Fruit fly (Drosophila melanogaster) whole organism, embryonic: ENCODE results near the gene MTPAP.

Experiments
- Bdp1 ChIP-seq: fragments of 200-800 bp; sonication (Bioruptor generic); optimal IDR thresholded peaks from 3 replicates; lab custom pipeline; 2016; ENCODE audit warnings: missing biosample characterization, missing genetic modification characterization
- CG10274 ChIP-seq: fragments of 200-800 bp; sonication (Bioruptor generic); optimal IDR thresholded peaks from 3 replicates; lab custom pipeline; 2017; ENCODE audit warnings: missing biosample characterization, mild to moderate bottlenecking, missing genetic modification characterization
- CG10654 ChIP-seq: fragments of 200-800 bp; sonication (Bioruptor generic); optimal IDR thresholded peaks from 2 replicates; lab custom pipeline; 2016; ENCODE audit warnings: missing biosample characterization, missing genetic modification characterization
- CG11723 ChIP-seq: fragments of 200-800 bp; sonication (Bioruptor generic); optimal IDR thresholded peaks from 2 replicates; lab custom pipeline; 2017; ENCODE audit warnings: missing biosample characterization, mild to moderate bottlenecking, missing genetic modification characterization
- CG12659 ChIP-seq: fragments of 200-800 bp; sonication (Bioruptor generic); optimal IDR thresholded peaks from 3 replicates; lab custom pipeline; 2017; ENCODE audit warnings: mild to moderate bottlenecking, missing biosample characterization, missing genetic modification reagents, missing genetic modification characterization
- CG13287 ChIP-seq: fragments of 200-800 bp; sonication (Bioruptor generic); IDR thresholded peaks from 2 replicates; pipeline ENCODE4 v1.3.6; 2022; ENCODE audit warnings: missing biosample characterization, missing genetic modification characterization; ENCODE audit not compliant: partially characterized antibody
- CG18262 ChIP-seq: fragments of 200-800 bp; optimal IDR thresholded peaks from 3 replicates; lab custom pipeline; 2019; ENCODE audit warnings: missing biosample characterization, mild to moderate bottlenecking, missing genetic modification characterization, moderate library complexity
- CG1832 ChIP-seq: fragments of 200-800 bp; sonication (Bioruptor generic); optimal IDR thresholded peaks from 2 replicates; lab custom pipeline; 2017; ENCODE audit warnings: missing biosample characterization, mild to moderate bottlenecking, missing genetic modification characterization, inconsistent platforms
- CG18476 ChIP-seq: fragments of 200-800 bp; sonication (Bioruptor generic); optimal IDR thresholded peaks from 2 replicates; lab custom pipeline; 2016; ENCODE audit warnings: missing biosample characterization, mild to moderate bottlenecking, missing genetic modification characterization
- CG2116 ChIP-seq: fragments of 200-800 bp; sonication (Bioruptor generic); optimal IDR thresholded peaks from 3 replicates; lab custom pipeline; 2018; ENCODE audit warnings: missing biosample characterization, mild to moderate bottlenecking, missing genetic modification characterization
- CG2202 ChIP-seq: fragments of 200-800 bp; sonication (Bioruptor generic); optimal IDR thresholded peaks from 2 replicates; lab custom pipeline; 2018; ENCODE audit warnings: missing biosample characterization, mild to moderate bottlenecking, missing genetic modification characterization
- CG2889 ChIP-seq: fragments of 200-800 bp; sonication (Bioruptor generic); IDR thresholded peaks from 3 replicates; pipeline ENCODE4 v1.3.6; 2022; ENCODE audit warnings: missing biosample characterization, missing genetic modification characterization
- CG34376 ChIP-seq: fragments of 200-800 bp; sonication (Bioruptor generic); optimal IDR thresholded peaks from 2 replicates; lab custom pipeline; 2018; ENCODE audit warnings: missing biosample characterization, mild to moderate bottlenecking, missing genetic modification characterization
- CG4360 ChIP-seq: fragments of 200-800 bp; sonication (Bioruptor generic); IDR thresholded peaks from 2 replicates; pipeline ENCODE4 v1.3.6; 2022; ENCODE audit warnings: missing biosample characterization, missing genetic modification characterization
- CG4404 ChIP-seq: fragments of 200-800 bp; sonication (Bioruptor generic); IDR thresholded peaks from 2 replicates; pipeline ENCODE4 v1.3.6; 2022; ENCODE audit warnings: missing biosample characterization, missing genetic modification characterization
- CG4424 ChIP-seq: fragments of 200-800 bp; sonication (Bioruptor generic); optimal IDR thresholded peaks from 3 replicates; lab custom pipeline; 2016; ENCODE audit warnings: missing biosample characterization, missing genetic modification characterization
- CG5245 ChIP-seq: fragments of 200-800 bp; sonication (Bioruptor generic); optimal IDR thresholded peaks from 3 replicates; lab custom pipeline; 2016; ENCODE audit warnings: missing biosample characterization, missing genetic modification characterization
- CG8290 ChIP-seq, 3 experiments: fragments of 200-800 bp; sonication (Bioruptor generic); optimal IDR thresholded peaks; 2 replicates each; lab custom pipeline; 2016 to 2019; ENCODE audit warnings: missing biosample characterization in 3 of 3, missing genetic modification characterization in 3 of 3, mild to moderate bottlenecking in 2 of 3, moderate library complexity in 1 of 3
- Elba2 ChIP-seq: fragments of 200-800 bp; sonication (Bioruptor generic); optimal IDR thresholded peaks from 3 replicates; lab custom pipeline; 2016; ENCODE audit warnings: missing biosample characterization, missing genetic modification characterization
- Fer1 ChIP-seq: fragments of 200-800 bp; sonication (Bioruptor generic); optimal IDR thresholded peaks from 2 replicates; lab custom pipeline; 2017; ENCODE audit warnings: missing biosample characterization, mild to moderate bottlenecking, missing genetic modification characterization
- H15 ChIP-seq: fragments of 200-800 bp; sonication (Bioruptor generic); IDR thresholded peaks from 3 replicates; pipeline ENCODE4 v1.3.6; 2022; ENCODE audit warnings: missing biosample characterization, missing genetic modification characterization
- Hr51 ChIP-seq, 2 experiments: fragments of 200-800 bp; sonication (Bioruptor generic); optimal IDR thresholded peaks; 2 replicates in 1 of 2; 3 replicates in 1 of 2; lab custom pipeline; 2016 to 2018; ENCODE audit warnings: missing biosample characterization in 2 of 2, missing genetic modification characterization in 2 of 2, mild to moderate bottlenecking in 1 of 2, moderate library complexity in 1 of 2
- MESR4 ChIP-seq: fragments of 200-800 bp; sonication (Bioruptor generic); optimal IDR thresholded peaks from 2 replicates; lab custom pipeline; 2018; ENCODE audit warnings: missing biosample characterization, mild to moderate bottlenecking, missing genetic modification characterization, moderate library complexity
- Med ChIP-seq: fragments of 200-800 bp; sonication (Bioruptor generic); peaks from one replicate; lab custom pipeline; 2016; ENCODE audit warnings: missing biosample characterization, missing genetic modification characterization, mild to moderate bottlenecking, inconsistent platforms, moderate library complexity
- Scr ChIP-seq: fragments of 200-800 bp; sonication (Bioruptor generic); IDR thresholded peaks from 2 replicates; pipeline ENCODE4 v1.3.6; 2022; ENCODE audit warnings: missing biosample characterization, missing genetic modification characterization; ENCODE audit not compliant: partially characterized antibody
- Trl ChIP-seq, 3 experiments: fragments of >200 bp in 2 of 3; fragments of 200-800 bp in 1 of 3; sonication (Bioruptor generic) in 1 of 3; optimal IDR thresholded peaks; 2 replicates in 1 of 3; 3 replicates in 2 of 3; lab custom pipeline; 2016 to 2017; ENCODE audit warnings: missing biosample characterization in 1 of 3, missing genetic modification characterization in 1 of 3
- ab ChIP-seq: fragments of 200-800 bp; sonication (Bioruptor generic); optimal IDR thresholded peaks from 2 replicates; lab custom pipeline; 2016; ENCODE audit warnings: missing biosample characterization, missing genetic modification characterization
- ac ChIP-seq: fragments of 200-800 bp; sonication (Bioruptor generic); optimal IDR thresholded peaks from 3 replicates; lab custom pipeline; 2017; ENCODE audit warnings: missing biosample characterization, mild to moderate bottlenecking, missing genetic modification characterization
- da ChIP-seq: fragments of 200-800 bp; sonication (Bioruptor generic); optimal IDR thresholded peaks from 2 replicates; lab custom pipeline; 2016; ENCODE audit warnings: missing biosample characterization, missing genetic modification characterization
- ewg ChIP-seq: fragments of 200-800 bp; sonication (Bioruptor generic); optimal IDR thresholded peaks from 3 replicates; lab custom pipeline; 2017; ENCODE audit warnings: mild to moderate bottlenecking, missing biosample characterization, missing genetic modification reagents, missing genetic modification characterization
- exex ChIP-seq: fragments of 200-800 bp; sonication (Bioruptor generic); optimal IDR thresholded peaks from 4 replicates; lab custom pipeline; 2018; ENCODE audit warnings: missing biosample characterization, mild to moderate bottlenecking, missing genetic modification characterization, moderate library complexity
- fd96Cb ChIP-seq: fragments of 200-800 bp; sonication (Bioruptor generic); optimal IDR thresholded peaks from 2 replicates; lab custom pipeline; 2018; ENCODE audit warnings: missing biosample characterization, mild to moderate bottlenecking, missing genetic modification characterization, moderate library complexity
- fru ChIP-seq: fragments of >200 bp; optimal IDR thresholded peaks from 2 replicates; lab custom pipeline; 2017
- gcm ChIP-seq: fragments of 200-800 bp; sonication (Bioruptor generic); optimal IDR thresholded peaks from 2 replicates; lab custom pipeline; 2019; ENCODE audit warnings: missing biosample characterization, mild to moderate bottlenecking, missing genetic modification characterization, moderate library complexity
- gfzf ChIP-seq: fragments of 200-800 bp; sonication (Bioruptor generic); optimal IDR thresholded peaks from 2 replicates; lab custom pipeline; 2016; ENCODE audit warnings: missing biosample characterization, mild to moderate bottlenecking, missing genetic modification characterization, moderate library complexity
- hb ChIP-seq: fragments of 200-800 bp; sonication (Bioruptor generic); IDR thresholded peaks from 3 replicates; pipeline ENCODE4 v1.3.6; 2022; ENCODE audit warnings: missing biosample characterization, missing genetic modification characterization; ENCODE audit not compliant: partially characterized antibody
- hth ChIP-seq: fragments of >200 bp; optimal IDR thresholded peaks from 2 replicates; lab custom pipeline; 2017; ENCODE audit warnings: inconsistent platforms
- nerfin-2 ChIP-seq: fragments of 200-800 bp; sonication (Bioruptor generic); IDR thresholded peaks from 2 replicates; pipeline ENCODE4 v1.3.6; 2022; ENCODE audit warnings: missing biosample characterization, missing genetic modification characterization; ENCODE audit not compliant: partially characterized antibody
- sc ChIP-seq, 3 experiments: fragments of >200 bp in 2 of 3; fragments of 200-800 bp in 1 of 3; sonication (Bioruptor generic) in 1 of 3; optimal IDR thresholded peaks; 2 replicates in 2 of 3; 3 replicates in 1 of 3; lab custom pipeline; 2017; ENCODE audit warnings: mild to moderate bottlenecking in 1 of 3, missing biosample characterization in 1 of 3, missing genetic modification characterization in 1 of 3, missing genetic modification reagents in 1 of 3
- sens-2 ChIP-seq: fragments of 200-800 bp; sonication (Bioruptor generic); IDR thresholded peaks from 2 replicates; pipeline ENCODE4 v1.3.6; 2022; ENCODE audit warnings: missing biosample characterization, missing genetic modification characterization
- seq ChIP-seq: fragments of 200-800 bp; sonication (Bioruptor generic); IDR thresholded peaks from 2 replicates; pipeline ENCODE4 v1.3.6; 2022; ENCODE audit warnings: missing biosample characterization, missing genetic modification characterization
- slou ChIP-seq: fragments of 200-800 bp; sonication (Bioruptor generic); optimal IDR thresholded peaks from 3 replicates; lab custom pipeline; 2016; ENCODE audit warnings: missing biosample characterization, missing genetic modification characterization
- tap ChIP-seq: fragments of 200-800 bp; optimal IDR thresholded peaks from 3 replicates; lab custom pipeline; 2019; ENCODE audit warnings: missing biosample characterization, mild to moderate bottlenecking, missing genetic modification characterization, moderate library complexity
- twi ChIP-seq: fragments of 200-800 bp; optimal IDR thresholded peaks from 2 replicates; lab custom pipeline; 2019; ENCODE audit warnings: missing biosample characterization, mild to moderate bottlenecking, missing genetic modification characterization, moderate library complexity
- wdn ChIP-seq: fragments of 200-800 bp; sonication (Bioruptor generic); IDR thresholded peaks from 2 replicates; pipeline ENCODE4 v1.3.6; 2022; ENCODE audit warnings: missing biosample characterization, missing genetic modification characterization
- zf30C ChIP-seq: fragments of 200-800 bp; sonication (Bioruptor generic); optimal IDR thresholded peaks from 3 replicates; lab custom pipeline; 2018; ENCODE audit warnings: missing biosample characterization, mild to moderate bottlenecking, missing genetic modification characterization

Gene MTPAP

DNA sequence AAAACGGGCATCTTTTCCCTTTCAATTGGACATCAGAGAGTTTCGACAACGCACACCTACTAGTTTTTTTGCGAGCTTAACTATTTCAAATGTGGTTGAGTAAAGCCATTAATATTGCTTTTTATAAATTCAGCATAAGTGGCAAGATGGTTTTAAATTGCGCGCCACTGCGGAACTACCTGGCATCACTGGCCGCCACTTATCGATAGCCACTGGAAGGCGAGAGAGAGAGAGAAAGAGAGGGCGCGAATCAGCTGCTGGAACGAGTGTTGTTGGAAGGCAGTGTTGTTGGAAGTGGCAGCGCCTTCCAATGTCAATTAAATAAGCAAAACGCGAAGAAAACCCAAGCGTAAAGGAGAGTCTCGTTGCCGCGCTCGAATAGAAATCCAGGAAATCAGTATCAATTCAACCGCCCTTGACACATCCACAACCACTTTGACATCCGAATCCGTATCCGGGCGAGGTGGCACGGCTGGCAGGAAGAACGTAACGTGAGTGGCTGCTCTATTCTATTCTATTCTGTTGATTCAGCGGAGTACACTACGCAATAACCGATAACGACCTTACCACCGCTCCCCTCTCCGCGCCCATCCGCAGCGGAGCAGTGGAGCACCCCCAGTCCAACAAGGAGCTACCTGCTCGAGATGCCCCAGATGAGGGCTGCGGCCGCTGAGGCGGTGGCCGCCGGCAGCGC is 26.3 kb upstream of the MTPAP start, which contains the start of gene AMPKalpha (continued):
- TF ChIP-seq CG2116 (peak; percentile 28), sc (optimal IDR thresholded peaks at IDR 0.05; lab: Kevin White, UChicago) (no peak), sc (GFP tag; optimal IDR thresholded peaks at IDR 0.05; lab: Kevin White, UChicago) (no peak), Trl (optimal IDR thresholded peaks at IDR 0.05; lab: Kevin White, UChicago) (peak; percentile 37 to 53), Trl (GFP tag; optimal IDR thresholded peaks at IDR 0.05; lab: Kevin White, UChicago) (no peak), gfzf (peak; percentile 16), Fer1 (GFP tag; lab: Kevin White, UChicago) (peak; percentile 44), sens-2 (GFP tag; lab: Robert Waterston, UW) (no peak), seq (GFP tag; lab: Robert Waterston, UW) (no peak), wdn (GFP tag; lab: Robert Waterston, UW) (no peak), CG5245 (no peak), fru (lab: Kevin White, UChicago) (no peak), twi (tag; lab: Kevin White, UChicago) (no peak), ab (GFP tag; lab: Kevin White, UChicago) (no peak), CG12659 (peak; percentile 7), CG18476 (GFP tag; lab: Kevin White, UChicago) (no peak), zf30C (GFP tag; lab: Kevin White, UChicago) (no peak), Scr (peak; percentile 27; the same call in 1 of the 2 replicates), fd96Cb (tag; lab: Kevin White, UChicago) (no peak), Bdp1 (GFP tag; lab: Kevin White, UChicago) (no peak), CG13287 (GFP tag; lab: Robert Waterston, UW) (peak; percentile 55), exex (tag; lab: Kevin White, UChicago) (peak; percentile 14), ac (GFP tag; lab: Kevin White, UChicago) (no peak), MESR4 (peak; percentile 89), Med (peak; percentile 34), CG1832 (GFP tag; lab: Kevin White, UChicago) (peak; percentile 81), CG2202 (tag; lab: Kevin White, UChicago) (no peak), slou (no peak), CG8290 (GFP tag; optimal IDR thresholded peaks at IDR 0.05; lab: Kevin White, UChicago) (no peak), CG8290 (tag; optimal IDR thresholded peaks at IDR 0.05; lab: Kevin White, UChicago) (peak in 1 of 2 experiments; percentile 27)

DNA sequence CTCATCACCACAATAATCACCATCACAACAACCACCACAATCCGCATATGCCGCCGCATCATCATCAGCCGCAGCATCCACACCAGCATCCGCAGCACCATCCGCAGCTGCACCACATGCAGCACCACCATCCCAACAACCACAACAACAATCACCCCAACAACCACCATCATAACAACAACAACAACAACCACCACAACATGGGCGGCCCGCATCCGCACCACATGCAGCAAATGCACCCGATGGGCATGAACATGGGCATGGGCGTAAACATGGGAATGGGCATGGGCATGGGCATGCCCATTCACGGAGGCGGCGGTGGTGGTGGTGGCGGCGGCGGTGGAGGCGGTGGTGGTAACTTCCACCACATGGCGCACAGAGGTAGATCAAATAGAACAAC is 23.5 kb upstream of the MTPAP start:
- TF ChIP-seq da (GFP tag; lab: Kevin White, UChicago) = no peak
- TF ChIP-seq H15 (GFP tag; lab: Robert Waterston, UW) = no peak
- peak; percentile 70 for TF ChIP-seq gcm
- peak; percentile 54 for TF ChIP-seq CG4360 (GFP tag; lab: Robert Waterston, UW)
- no peak for TF ChIP-seq nerfin-2

DNA sequence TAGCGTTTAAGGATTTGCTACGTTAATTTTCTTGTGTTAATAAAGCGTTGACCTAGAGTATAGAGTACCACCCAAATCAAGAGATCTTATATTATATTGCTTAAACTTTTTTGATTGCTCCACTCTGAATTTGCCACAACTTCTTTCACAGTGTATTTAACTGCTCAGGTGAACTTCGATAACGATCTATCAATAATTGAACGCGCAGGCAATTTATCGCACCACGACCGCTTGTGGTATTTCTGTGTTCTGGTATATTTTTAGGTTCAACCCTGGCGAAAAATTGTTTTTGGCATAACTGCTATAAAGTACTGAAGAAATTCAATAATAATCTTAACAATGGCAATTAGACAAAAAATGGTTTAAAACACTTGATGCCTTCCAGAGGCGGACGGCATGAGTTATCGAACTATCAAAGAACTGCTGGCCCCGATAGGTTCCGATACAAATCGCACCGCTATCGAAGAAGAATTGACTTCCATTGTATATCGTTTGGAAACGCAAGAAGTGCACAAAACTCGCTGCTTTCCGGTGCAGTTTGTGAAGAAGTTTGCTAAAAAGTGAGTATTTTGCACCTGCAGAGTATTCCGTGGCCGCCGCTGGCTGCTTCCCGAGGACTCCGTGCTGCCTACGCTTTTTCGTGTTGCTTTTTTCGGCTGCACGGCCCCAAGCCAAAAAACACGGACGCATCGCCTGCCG is 21.1 kb upstream of the MTPAP start, which contains the start of gene ssx:
ssx (plus strand) TSS at position 477 of the 699 bp plus-strand sequence.
- TF ChIP-seq CG4404 (GFP tag; lab: Robert Waterston, UW) = 0 out of 2 replicates have a peak, but pooled peaks have one; percentile 13
- TF ChIP-seq hth = no peak
- peak; percentile 35 for TF ChIP-seq ewg
- peak; percentile 89 for TF ChIP-seq hb (GFP tag; lab: Robert Waterston, UW)
- TF ChIP-seq CG18476 (GFP tag; lab: Kevin White, UChicago) = no peak
- TF ChIP-seq Scr = peak; percentile 86
- peak in 1 of 2 experiments; percentile 32 for TF ChIP-seq Hr51 (GFP tag; optimal IDR thresholded peaks at IDR 0.05; lab: Kevin White, UChicago)
- TF ChIP-seq CG11723 (GFP tag; lab: Kevin White, UChicago) = peak; percentile 1
- peak; percentile 8 for TF ChIP-seq CG18262 (tag; lab: Kevin White, UChicago)
- TF ChIP-seq CG4424 (GFP tag; lab: Kevin White, UChicago) = peak; percentile 51
- TF ChIP-seq Elba2 (GFP tag; lab: Kevin White, UChicago) = no peak
- TF ChIP-seq tap (tag; lab: Kevin White, UChicago) = no peak
- no peak for TF ChIP-seq CG10274 (GFP tag; lab: Kevin White, UChicago)
- TF ChIP-seq CG10654 (GFP tag; lab: Kevin White, UChicago) = peak; percentile 4
- no peak for TF ChIP-seq CG34376
- no peak for TF ChIP-seq CG2889 (GFP tag; lab: Robert Waterston, UW)
